Fruit fly (Drosophila melanogaster) whole organism, embryonic: ENCODE measurements around the gene CG14561.
A peak's percentile ranks its signal among the peaks of the same experiment; 100 is the strongest.

ENCODE experiments used
- CG10543 ChIP-seq: fragments of 200-800 bp; sonication (Bioruptor generic); optimal IDR thresholded peaks from 3 replicates; lab custom pipeline; 2017; ENCODE audit warnings: missing biosample characterization, mild to moderate bottlenecking, missing genetic modification characterization, moderate library complexity
- CG1792 ChIP-seq: fragments of 200-800 bp; sonication (Bioruptor generic); optimal IDR thresholded peaks from 2 replicates; lab custom pipeline; 2016; ENCODE audit warnings: missing biosample characterization, missing genetic modification characterization
- CG18619 ChIP-seq: fragments of 200-800 bp; sonication (Bioruptor generic); optimal IDR thresholded peaks from 3 replicates; lab custom pipeline; 2017; ENCODE audit warnings: missing biosample characterization, mild to moderate bottlenecking, missing genetic modification characterization
- CG33557 ChIP-seq: fragments of 200-800 bp; sonication (Bioruptor generic); optimal IDR thresholded peaks from 2 replicates; lab custom pipeline; 2019; ENCODE audit warnings: missing biosample characterization, mild to moderate bottlenecking, missing genetic modification characterization, moderate library complexity
- CG8478 ChIP-seq: fragments of >200 bp; optimal IDR thresholded peaks from 2 replicates; lab custom pipeline; 2018
- Camta ChIP-seq: fragments of 200-800 bp; sonication (Bioruptor generic); optimal IDR thresholded peaks from 2 replicates; lab custom pipeline; 2016; ENCODE audit warnings: missing biosample characterization, missing genetic modification characterization
- HHEX ChIP-seq: fragments of 200-800 bp; sonication (Bioruptor generic); optimal IDR thresholded peaks from 3 replicates; lab custom pipeline; 2017; ENCODE audit warnings: missing biosample characterization, mild to moderate bottlenecking, missing genetic modification characterization, missing genetic modification reagents
- Neu2 ChIP-seq: fragments of 200-800 bp; sonication (Bioruptor generic); optimal IDR thresholded peaks from 3 replicates; lab custom pipeline; 2016; ENCODE audit warnings: missing biosample characterization, missing genetic modification characterization, borderline replicate concordance
- Sry-β ChIP-seq: fragments of 200-800 bp; sonication (Bioruptor generic); optimal IDR thresholded peaks from 2 replicates; lab custom pipeline; 2018; ENCODE audit warnings: missing biosample characterization, mild to moderate bottlenecking, missing genetic modification characterization, moderate library complexity
- al ChIP-seq: fragments of 200-800 bp; sonication (Bioruptor generic); IDR thresholded peaks from 2 replicates; pipeline ENCODE4 v1.3.6; 2022; ENCODE audit warnings: missing biosample characterization, missing genetic modification characterization
- dimm ChIP-seq: fragments of 200-800 bp; sonication (Bioruptor generic); IDR thresholded peaks from 2 replicates; pipeline ENCODE4 v1.3.6; 2022; ENCODE audit warnings: missing biosample characterization, missing genetic modification characterization
- fd64A ChIP-seq: fragments of 200-800 bp; sonication (Bioruptor generic); optimal IDR thresholded peaks from 3 replicates; lab custom pipeline; 2018; ENCODE audit warnings: missing biosample characterization, mild to moderate bottlenecking, missing genetic modification characterization
- psq ChIP-seq: fragments of 200-800 bp; sonication (Bioruptor generic); optimal IDR thresholded peaks from 2 replicates; lab custom pipeline; 2017; ENCODE audit warnings: missing biosample characterization, missing genetic modification characterization
- tgo ChIP-seq: fragments of 200-800 bp; sonication (Bioruptor generic); IDR thresholded peaks from 3 replicates; pipeline ENCODE4 v1.3.6; 2022; ENCODE audit warnings: missing biosample characterization, missing genetic modification characterization

DNA sequence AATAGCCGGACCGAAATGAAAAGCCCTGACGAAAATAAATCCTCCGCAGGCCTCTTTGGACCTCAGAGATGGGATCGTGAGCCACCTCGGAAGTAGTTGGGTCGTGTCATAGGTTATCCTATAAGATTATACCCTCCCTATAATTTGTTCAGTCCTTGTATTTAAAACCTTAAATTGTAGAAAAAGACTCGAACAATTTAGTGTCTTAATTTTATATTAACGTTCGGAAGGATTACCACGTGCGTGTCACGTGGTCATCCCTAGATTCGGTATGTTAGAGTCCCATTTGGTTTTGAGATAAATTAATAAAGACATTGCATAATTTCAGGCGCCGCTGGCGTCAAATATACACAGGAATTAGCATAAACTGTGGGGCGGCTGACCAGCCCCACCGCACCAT is 12.4 kb downstream of the CG14561 start:
- TF ChIP-seq CG8478 (lab: Kevin White, UChicago): no peak
- no peak for TF ChIP-seq CG18619 (GFP tag; lab: Kevin White, UChicago)
- TF ChIP-seq fd64A (GFP tag; lab: Kevin White, UChicago): no peak
- no peak for TF ChIP-seq CG10543
- peak; percentile 61 for TF ChIP-seq tgo (GFP tag; lab: Robert Waterston, UW)
- no peak for TF ChIP-seq CG1792 (GFP tag; lab: Kevin White, UChicago)
- TF ChIP-seq HHEX (GFP tag; lab: Kevin White, UChicago): peak; percentile 50
- peak; percentile 34 for TF ChIP-seq Camta (GFP tag; lab: Kevin White, UChicago)
- TF ChIP-seq Neu2 (GFP tag; lab: Kevin White, UChicago): no peak
- no peak for TF ChIP-seq psq (GFP tag; lab: Kevin White, UChicago)
- peak; percentile 10 for TF ChIP-seq CG33557 (GFP tag; lab: Kevin White, UChicago)
- peak; percentile 34 for TF ChIP-seq Sry-β (GFP tag; lab: Kevin White, UChicago)
- TF ChIP-seq al: peak; percentile 52; the same call in 1 of the 2 replicates
- no peak for TF ChIP-seq dimm (GFP tag; lab: Robert Waterston, UW)
